Fruit fly (Drosophila melanogaster): ENCODE measurements around the gene CG7800.

CG7800 gene

dm6 chr3R:8224726-8225460, 7.1 kb downstream of the CG7800 start (continued):
- TF ChIP-seq CG8924 (tag; optimal IDR thresholded peaks at IDR 0.05) (no peak), rib (GFP tag; IDR thresholded peaks at IDR 0.05) (no peak), Ravus (GFP tag; IDR thresholded peaks at IDR 0.05) (no peak), tap (tag; optimal IDR thresholded peaks at IDR 0.05) (no peak), MBD-R2 (GFP tag; IDR thresholded peaks at IDR 0.05) (no peak), zfh1 (GFP tag; IDR thresholded peaks at IDR 0.05) (no peak), twi (tag; optimal IDR thresholded peaks at IDR 0.05) (no peak), CG14965 (GFP tag; optimal IDR thresholded peaks at IDR 0.05; ENCODE audit: borderline replicate concordance) (no peak), p53 (GFP tag; optimal IDR thresholded peaks at IDR 0.05) (no peak), Oaz (GFP tag; IDR thresholded peaks at IDR 0.05) (no peak), CG14710 (tag; optimal IDR thresholded peaks at IDR 0.05) (peak; percentile 28), Neu2 (GFP tag; optimal IDR thresholded peaks at IDR 0.05; ENCODE audit: borderline replicate concordance) (no peak), Ssrp (tag; optimal IDR thresholded peaks at IDR 0.05) (no peak), Jarid2 (GFP tag; optimal IDR thresholded peaks at IDR 0.05) (no peak), CG11695 (GFP tag; IDR thresholded peaks at IDR 0.05) (no peak), caup (GFP tag; optimal IDR thresholded peaks at IDR 0.05; ENCODE audit: severe bottlenecking) (no peak), Myb (GFP tag; optimal IDR thresholded peaks at IDR 0.05) (no peak), CG2120 (GFP tag; optimal IDR thresholded peaks at IDR 0.05) (no peak), chm (GFP tag; IDR thresholded peaks at IDR 0.05) (no peak), CG30403 (GFP tag; optimal IDR thresholded peaks at IDR 0.05) (peak; percentile 8), CG31441 (GFP tag; IDR thresholded peaks at IDR 0.05) (peak; percentile 39; the same call in 1 of the 2 replicates), Max (GFP tag; optimal IDR thresholded peaks at IDR 0.05) (no peak), Fer2 (tag; optimal IDR thresholded peaks at IDR 0.05) (no peak), crp (GFP tag; optimal IDR thresholded peaks at IDR 0.05) (no peak), CG32767 (GFP tag; IDR thresholded peaks at IDR 0.05) (no peak), CG13775 (GFP tag; optimal IDR thresholded peaks at IDR 0.05) (no peak), bbx (GFP tag; IDR thresholded peaks at IDR 0.05; ENCODE audit: partially characterized antibody) (no peak), CG8281 (tag; optimal IDR thresholded peaks at IDR 0.05) (peak; percentile 95), chif (GFP tag; optimal IDR thresholded peaks at IDR 0.05) (no peak), pan (optimal IDR thresholded peaks at IDR 0.05) (no peak), pan (GFP tag; optimal IDR thresholded peaks at IDR 0.05 in 1 of 2, IDR thresholded peaks at IDR 0.05 in 1 of 2) (no peak), CG10979 (tag; optimal IDR thresholded peaks at IDR 0.05) (peak; percentile 51), CG12744 (GFP tag; optimal IDR thresholded peaks at IDR 0.05) (no peak), CrebB (tag; optimal IDR thresholded peaks at IDR 0.05) (no peak), Hmx (GFP tag; optimal IDR thresholded peaks at IDR 0.05) (no peak), CG6813 (GFP tag; optimal IDR thresholded peaks at IDR 0.05) (no peak), cg (GFP tag; optimal IDR thresholded peaks at IDR 0.05) (no peak), jumu (GFP tag; optimal IDR thresholded peaks at IDR 0.05) (no peak), NC2α (GFP tag; optimal IDR thresholded peaks at IDR 0.05) (no peak), CG15011 (GFP tag; optimal IDR thresholded peaks at IDR 0.05) (no peak), trem (tag; optimal IDR thresholded peaks at IDR 0.05) (peak; percentile 16), CG9609 (GFP tag; optimal IDR thresholded peaks at IDR 0.05) (no peak), Hsf (GFP tag; optimal IDR thresholded peaks at IDR 0.05) (no peak), Mes4 (GFP tag; optimal IDR thresholded peaks at IDR 0.05) (no peak), da (GFP tag; optimal IDR thresholded peaks at IDR 0.05) (no peak), CG7987 (GFP tag; optimal IDR thresholded peaks at IDR 0.05) (no peak), CG17568 (GFP tag; optimal IDR thresholded peaks at IDR 0.05) (no peak), ac (GFP tag; optimal IDR thresholded peaks at IDR 0.05) (no peak), CG17328 (GFP tag; IDR thresholded peaks at IDR 0.05) (no peak), fd3F (GFP tag; optimal IDR thresholded peaks at IDR 0.05) (no peak)

Data from whole organism, embryonic.